Worm (Caenorhabditis elegans): ENCODE results near the gene C12D8.21.
A peak's percentile ranks its signal among the peaks of the same experiment; 100 is the strongest.

C12D8.21 gene

DNA sequence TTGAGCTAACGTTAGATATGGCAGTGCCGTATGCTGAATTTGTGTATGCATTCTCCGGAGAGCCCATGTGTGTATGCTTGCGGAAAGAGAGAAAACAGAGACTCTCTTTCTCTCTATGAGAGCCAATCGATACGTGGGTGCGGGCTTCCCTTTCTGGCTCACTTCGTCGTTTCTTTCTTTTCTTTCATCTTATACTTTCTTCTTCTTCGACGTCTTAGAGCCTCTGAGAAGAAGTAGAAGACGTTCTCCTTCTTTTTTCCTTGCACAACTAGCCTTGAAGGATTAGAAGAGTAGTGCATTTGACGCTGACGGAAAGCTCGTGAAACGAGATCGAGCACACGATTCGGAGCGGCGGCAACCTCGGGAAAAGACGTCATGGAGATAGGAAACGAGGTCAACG lies 32.8 kb upstream of the C12D8.21 start (continued):
- TF ChIP-seq tbx-2 (tag; optimal IDR thresholded peaks at IDR 0.05) (peak; percentile 59), mep-1 (tag; optimal IDR thresholded peaks at IDR 0.05) (peak; percentile 15), mab-9 (GFP tag; IDR thresholded peaks at IDR 0.05) (0 out of 2 replicates have a peak, but pooled peaks have one; percentile 44)

ce11 chrV:10270214-10270613 lies 29.2 kb upstream of the C12D8.21 start, which contains the start of gene ric-4:
ric-4 (minus strand) TSS chrV:10270314.
- peak; percentile 14 for TF ChIP-seq dsc-1 (tag; optimal IDR thresholded peaks at IDR 0.05)
- no peak for TF ChIP-seq nhr-85 (tag)
- TF ChIP-seq swsn-7 (tag; optimal IDR thresholded peaks at IDR 0.05): no peak
- no peak for TF ChIP-seq fkh-8 (tag; optimal IDR thresholded peaks at IDR 0.05)
- no peak for TF ChIP-seq nhr-47 (tag; optimal IDR thresholded peaks at IDR 0.05)
- no peak for TF ChIP-seq efl-3 (GFP tag; optimal IDR thresholded peaks at IDR 0.05)

- no peak for TF ChIP-seq snu-23 (GFP tag; optimal IDR thresholded peaks at IDR 0.05)
Measured at ce11 chrV:10266050-10266449, 25.1 kb upstream of the C12D8.21 start.

DNA sequence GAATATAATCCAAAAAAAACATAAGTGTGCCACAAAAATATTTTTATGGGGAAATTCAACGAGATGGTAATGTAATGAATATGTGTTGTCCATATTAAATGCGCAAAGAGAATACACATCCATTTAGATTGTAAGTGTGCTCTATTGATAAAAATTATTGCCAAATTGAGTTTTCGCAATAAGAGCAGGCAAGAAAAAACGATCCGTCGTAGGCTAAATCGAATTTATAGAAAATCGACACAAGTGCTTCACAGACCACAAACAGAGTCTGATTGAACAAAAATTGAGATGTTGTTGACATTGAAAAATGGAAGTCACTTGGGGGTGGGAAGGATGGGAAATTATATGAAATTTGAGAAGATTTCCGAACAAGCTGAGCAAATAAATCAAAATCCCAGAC lies 24.0 kb upstream of the C12D8.21 start:
- TF ChIP-seq efl-3 (GFP tag; optimal IDR thresholded peaks at IDR 0.05) (no peak), C04F5.9 (tag; optimal IDR thresholded peaks at IDR 0.05) (no peak), lin-14 (GFP tag; optimal IDR thresholded peaks at IDR 0.05) (peak; percentile 56), lin-13 (GFP tag; optimal IDR thresholded peaks at IDR 0.05) (no peak), nhr-11 (tag; optimal IDR thresholded peaks at IDR 0.05) (no peak), hpl-2 (GFP tag; optimal IDR thresholded peaks at IDR 0.05) (no peak), vab-15 (tag; optimal IDR thresholded peaks at IDR 0.05) (no peak), nhr-85 (tag) (no peak), snu-23 (GFP tag; optimal IDR thresholded peaks at IDR 0.05) (no peak), ceh-63 (GFP tag; optimal IDR thresholded peaks at IDR 0.05) (no peak), C16A3.4 (tag; optimal IDR thresholded peaks at IDR 0.05) (no peak), dpl-1 (GFP tag; optimal IDR thresholded peaks at IDR 0.05) (no peak), nhr-237 (tag; optimal IDR thresholded peaks at IDR 0.05) (no peak), elt-2 (tag; optimal IDR thresholded peaks at IDR 0.05) (no peak), ceh-82 (tag; optimal IDR thresholded peaks at IDR 0.05) (no peak), ces-1 (GFP tag; optimal IDR thresholded peaks at IDR 0.05) (peak; percentile 10), tbx-2 (tag; optimal IDR thresholded peaks at IDR 0.05) (no peak), fkh-4 (tag; optimal IDR thresholded peaks at IDR 0.05; ENCODE audit: borderline replicate concordance) (no peak), nhr-71 (tag; optimal IDR thresholded peaks at IDR 0.05) (peak; percentile 18), nhr-47 (tag; optimal IDR thresholded peaks at IDR 0.05) (peak; percentile 6), sox-4 (tag; optimal IDR thresholded peaks at IDR 0.05) (no peak), mdl-1 (tag; optimal IDR thresholded peaks at IDR 0.05) (no peak)

- TF ChIP-seq snpc-4 (tag; optimal IDR thresholded peaks at IDR 0.05): no peak
- no peak for TF ChIP-seq ceh-90 (tag; optimal IDR thresholded peaks at IDR 0.05)
- TF ChIP-seq vab-15 (tag; optimal IDR thresholded peaks at IDR 0.05): no peak
- no peak for TF ChIP-seq ceh-82 (tag; optimal IDR thresholded peaks at IDR 0.05)
- no peak for TF ChIP-seq blmp-1 (tag; optimal IDR thresholded peaks at IDR 0.05)
- TF ChIP-seq fkh-4 (tag; optimal IDR thresholded peaks at IDR 0.05; ENCODE audit: borderline replicate concordance): no peak
- TF ChIP-seq aly-2 (tag; optimal IDR thresholded peaks at IDR 0.05): no peak
- no peak for TF ChIP-seq fkh-10 (GFP tag; optimal IDR thresholded peaks at IDR 0.05)
- TF ChIP-seq efl-1 (optimal IDR thresholded peaks at IDR 0.05): no peak
- no peak for TF ChIP-seq efl-1 (GFP tag; optimal IDR thresholded peaks at IDR 0.05 in 1 of 2)
- TF ChIP-seq nhr-90 (tag; optimal IDR thresholded peaks at IDR 0.05; ENCODE audit: poor library complexity): no peak
- TF ChIP-seq C04F5.9 (tag; optimal IDR thresholded peaks at IDR 0.05): no peak
- TF ChIP-seq nhr-76 (tag; optimal IDR thresholded peaks at IDR 0.05): no peak
- TF ChIP-seq nhr-20 (tag; optimal IDR thresholded peaks at IDR 0.05): no peak
- no peak for TF ChIP-seq unc-86 (tag; optimal IDR thresholded peaks at IDR 0.05)
- TF ChIP-seq unc-130 (tag; optimal IDR thresholded peaks at IDR 0.05): no peak
- no peak for TF ChIP-seq lin-39 (tag; optimal IDR thresholded peaks at IDR 0.05)
- no peak for TF ChIP-seq egl-13 (tag; optimal IDR thresholded peaks at IDR 0.05)
- TF ChIP-seq snu-23 (GFP tag; optimal IDR thresholded peaks at IDR 0.05): no peak
Measured at ce11 chrV:10260460-10260859, 19.5 kb upstream of the C12D8.21 start, which contains the start of gene sri-18. sri-18 (minus strand) TSS chrV:10260560.
